Worm (Caenorhabditis elegans): Measurements from ENCODE around the gene clec-37.

Gene clec-37

DNA sequence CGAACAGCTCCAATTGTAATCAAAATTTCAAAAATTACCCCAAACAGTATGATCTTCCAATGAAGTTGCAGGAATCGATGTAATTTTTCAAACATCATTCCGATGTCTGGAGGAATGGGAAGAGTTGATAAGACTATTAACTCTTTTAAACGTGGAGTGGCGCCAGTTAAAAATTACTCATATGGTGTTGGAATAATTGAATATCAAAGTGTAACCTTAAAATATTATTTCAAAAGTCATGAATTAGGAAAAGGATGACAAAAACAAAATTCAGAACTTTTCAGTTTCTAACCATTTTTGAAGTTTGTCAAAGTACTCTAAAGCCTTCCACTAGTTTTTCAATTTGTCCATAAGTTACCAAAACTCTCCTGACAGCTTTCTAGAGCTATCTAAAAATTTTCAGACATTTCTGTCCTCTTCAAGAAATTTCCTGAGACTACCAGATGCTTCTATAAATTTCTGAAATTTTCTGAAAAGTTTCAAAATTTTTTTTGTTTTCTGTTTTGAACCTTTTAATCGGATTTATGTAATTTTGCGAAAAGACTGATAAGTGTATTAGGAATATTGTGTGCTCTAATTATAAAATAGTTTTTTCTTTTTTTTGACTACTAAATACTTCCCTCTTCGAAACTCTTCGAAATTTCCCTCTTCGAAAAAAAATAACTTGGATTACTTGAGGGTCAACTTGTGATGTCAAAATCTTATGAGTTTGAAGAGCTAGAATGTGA, 2.2 kb upstream of the clec-37 start, which contains the start of the genes clec-35 and clec-27:
TSS of gene clec-35 (minus strand) at position 101 of the 728 bp plus-strand sequence.
TSS of gene clec-27 (plus strand) at position 678 of the 728 bp plus-strand sequence.
- TF ChIP-seq nhr-12 (tag; optimal IDR thresholded peaks at IDR 0.05) (no peak), lin-11 (tag; optimal IDR thresholded peaks at IDR 0.05) (no peak), ztf-4 (tag; optimal IDR thresholded peaks at IDR 0.05) (no peak), elt-1 (tag; optimal IDR thresholded peaks at IDR 0.05) (no peak), nhr-23 (tag; optimal IDR thresholded peaks at IDR 0.05) (no peak), elt-3 (tag; optimal IDR thresholded peaks at IDR 0.05) (no peak)

DNA sequence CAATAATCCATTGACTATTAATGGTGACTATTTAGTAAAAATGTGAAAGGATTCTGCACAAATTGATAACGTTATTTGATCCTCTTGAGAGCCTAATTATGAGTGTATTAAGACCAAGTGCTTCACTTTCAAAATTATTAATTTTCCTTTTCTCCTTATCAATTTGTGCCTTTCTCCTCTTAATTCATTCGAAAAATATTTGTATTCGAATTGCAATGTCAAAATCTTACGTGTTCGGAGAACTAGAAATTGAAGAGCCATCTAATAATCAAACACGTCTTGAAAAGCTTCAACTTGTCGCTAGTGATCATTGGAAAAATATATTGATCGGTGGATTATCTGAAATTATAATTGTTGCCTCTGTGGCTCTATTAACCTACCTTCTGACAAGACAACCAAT, 3.4 kb downstream of the clec-37 start, which contains the start of the genes clec-36 and clec-26:
TSS of gene clec-36 (minus strand) at position 101 of the 400 bp plus-strand sequence.
TSS of gene clec-26 (plus strand) at position 114 of the 400 bp plus-strand sequence.
- TF ChIP-seq crh-2 (tag; optimal IDR thresholded peaks at IDR 0.05) (no peak), snpc-4 (tag; optimal IDR thresholded peaks at IDR 0.05) (no peak), elt-1 (tag; optimal IDR thresholded peaks at IDR 0.05) (no peak), nhr-237 (tag; optimal IDR thresholded peaks at IDR 0.05) (no peak), dmd-4 (tag; optimal IDR thresholded peaks at IDR 0.05) (no peak), R02D3.7 (tag; optimal IDR thresholded peaks at IDR 0.05) (no peak), fos-1 (tag; optimal IDR thresholded peaks at IDR 0.05) (no peak), ztf-4 (tag; optimal IDR thresholded peaks at IDR 0.05) (no peak), peb-1 (tag; optimal IDR thresholded peaks at IDR 0.05) (no peak), nhr-10 (tag; optimal IDR thresholded peaks at IDR 0.05) (no peak), nhr-25 (tag; optimal IDR thresholded peaks at IDR 0.05) (no peak), nhr-129 (tag; optimal IDR thresholded peaks at IDR 0.05) (no peak), ztf-11 (tag; optimal IDR thresholded peaks at IDR 0.05) (no peak), ceh-16 (tag; optimal IDR thresholded peaks at IDR 0.05) (no peak), unc-55 (GFP tag; optimal IDR thresholded peaks at IDR 0.05) (no peak), unc-62 (GFP tag; optimal IDR thresholded peaks at IDR 0.05) (no peak)

- no peak for TF ChIP-seq C34F6.9 (tag; optimal IDR thresholded peaks at IDR 0.05)
- TF ChIP-seq nhr-6 (tag; optimal IDR thresholded peaks at IDR 0.05), result no peak
- no peak for TF ChIP-seq nhr-237 (tag; optimal IDR thresholded peaks at IDR 0.05)
- TF ChIP-seq lin-11 (tag; optimal IDR thresholded peaks at IDR 0.05), result no peak
- TF ChIP-seq peb-1 (tag; optimal IDR thresholded peaks at IDR 0.05), result no peak
These were observed 9.0 kb downstream of the clec-37 start, which contains the start of gene clec-25 for ce11 chrV:16842941-16843340. Gene clec-25 (plus strand): TSS chrV:16843241.

DNA sequence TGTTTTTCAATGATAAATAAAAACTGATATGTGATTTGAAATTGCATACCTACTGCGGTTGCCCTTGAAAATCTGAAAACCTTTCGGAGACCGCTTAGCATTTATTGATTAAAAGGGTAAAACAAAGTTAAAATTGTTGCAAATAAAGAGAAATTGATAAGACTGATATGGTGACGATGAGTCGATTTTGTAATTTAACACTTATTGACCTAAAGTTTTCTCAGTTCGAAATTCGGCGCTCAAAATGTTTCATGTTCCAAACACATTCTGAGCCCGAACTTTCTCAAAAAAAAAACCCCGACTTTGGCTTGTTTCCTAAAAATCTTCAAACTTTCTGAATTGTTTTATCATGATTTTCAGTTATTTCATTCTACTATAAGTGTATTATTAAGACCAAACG, 10.9 kb downstream of the clec-37 start, which contains the start of gene clec-40:
TSS of gene clec-40 (minus strand) at position 101 of the 400 bp plus-strand sequence.
- TF ChIP-seq peb-1 (tag; optimal IDR thresholded peaks at IDR 0.05), result no peak
- no peak for TF ChIP-seq nhr-237 (tag; optimal IDR thresholded peaks at IDR 0.05)
- TF ChIP-seq lin-11 (tag; optimal IDR thresholded peaks at IDR 0.05), result no peak
- no peak for TF ChIP-seq nhr-25 (tag; optimal IDR thresholded peaks at IDR 0.05)
- no peak for TF ChIP-seq sma-3 (GFP tag; optimal IDR thresholded peaks at IDR 0.05)
- no peak for TF ChIP-seq alr-1 (tag; optimal IDR thresholded peaks at IDR 0.05)
- TF ChIP-seq ceh-82 (tag; optimal IDR thresholded peaks at IDR 0.05), result no peak
- TF ChIP-seq ztf-4 (tag; optimal IDR thresholded peaks at IDR 0.05), result no peak
- TF ChIP-seq snpc-4 (tag; optimal IDR thresholded peaks at IDR 0.05), result no peak
- no peak for TF ChIP-seq lsy-2 (tag; optimal IDR thresholded peaks at IDR 0.05)
- no peak for TF ChIP-seq sem-4 (tag; optimal IDR thresholded peaks at IDR 0.05)
- no peak for TF ChIP-seq Y55F3AM.14 (GFP tag; optimal IDR thresholded peaks at IDR 0.05)

ce11 chrV:16840283-16840682, 11.6 kb downstream of the clec-37 start:
- no peak for TF ChIP-seq nhr-6 (tag; optimal IDR thresholded peaks at IDR 0.05)
- no peak for TF ChIP-seq crh-2 (tag; optimal IDR thresholded peaks at IDR 0.05)
- TF ChIP-seq egl-27 (tag; optimal IDR thresholded peaks at IDR 0.05), result no peak
- TF ChIP-seq gmeb-1 (tag; optimal IDR thresholded peaks at IDR 0.05), result no peak
- no peak for TF ChIP-seq nhr-77 (tag; optimal IDR thresholded peaks at IDR 0.05)
- TF ChIP-seq sem-4 (tag; optimal IDR thresholded peaks at IDR 0.05), result no peak
- no peak for TF ChIP-seq R02D3.7 (tag; optimal IDR thresholded peaks at IDR 0.05)
- TF ChIP-seq sma-9 (GFP tag; optimal IDR thresholded peaks at IDR 0.05), result peak; percentile 50
- no peak for TF ChIP-seq sma-9 (tag; optimal IDR thresholded peaks at IDR 0.05)
- no peak for TF ChIP-seq lsy-2 (tag; optimal IDR thresholded peaks at IDR 0.05)
- no peak for TF ChIP-seq nhr-237 (tag; optimal IDR thresholded peaks at IDR 0.05)
- peak; percentile 76 for TF ChIP-seq fos-1 (tag; optimal IDR thresholded peaks at IDR 0.05)
- no peak for TF ChIP-seq F13H6.1 (tag; optimal IDR thresholded peaks at IDR 0.05)
